Worm (Caenorhabditis elegans) whole organism, dauer: Measurements from ENCODE around the gene Y38E10A.9.

Source experiments
- unc-62 ChIP-seq: sonication (generic microtip); optimal IDR thresholded peaks from 2 replicates; lab custom pipeline; 2017; ENCODE audit warnings: missing biosample characterization, missing genetic modification reagents, missing genetic modification characterization

The Y38E10A.9 gene

DNA sequence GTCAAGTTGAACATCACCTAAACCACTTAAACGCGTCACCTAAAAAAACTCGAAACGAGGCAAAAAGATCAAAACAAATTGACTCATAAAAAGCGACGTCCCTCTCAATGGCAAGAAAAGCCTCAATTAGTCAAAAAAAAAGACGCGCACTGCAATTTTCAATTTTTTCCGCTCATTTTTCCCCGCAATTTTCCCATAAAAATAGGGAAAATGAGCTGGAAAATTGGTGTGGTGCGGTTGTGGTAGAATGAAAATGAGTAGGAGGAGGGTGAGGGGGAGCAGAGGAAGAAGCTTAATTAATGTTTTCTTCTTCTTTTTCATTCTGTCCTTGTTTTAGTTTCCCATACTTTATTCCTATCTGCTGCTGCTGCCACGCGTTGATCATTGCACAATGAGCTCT lies 48.9 kb downstream of the Y38E10A.9 start:
- no peak for TF ChIP-seq unc-62 (GFP tag; lab: Kevin White, UChicago)

DNA sequence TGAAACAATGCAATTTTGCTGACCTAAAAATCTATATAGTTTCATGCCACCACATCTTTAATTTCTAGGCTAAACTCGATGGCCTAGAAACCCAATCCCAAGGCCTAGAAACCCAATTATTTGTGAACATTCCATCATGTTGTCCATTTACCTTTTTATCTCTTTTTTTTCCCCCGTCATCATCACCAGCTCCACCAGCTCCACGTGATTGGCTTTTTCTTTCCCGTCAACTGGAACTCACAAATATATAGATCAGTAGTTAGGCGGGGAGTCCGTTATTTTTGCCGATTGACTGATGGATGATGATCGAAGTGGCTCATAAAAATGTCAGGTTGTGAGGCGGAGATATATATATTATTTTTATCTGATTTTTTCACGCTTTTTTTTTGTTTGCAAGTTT lies 49.7 kb downstream of the Y38E10A.9 start:
- TF ChIP-seq unc-62 (GFP tag; lab: Kevin White, UChicago), result no peak
